Worm (Caenorhabditis elegans) whole organism, late embryonic: ENCODE results near the gene F47C12.6.

Source experiments
- C08G9.2 ChIP-seq: sonication (generic microtip); optimal IDR thresholded peaks from 2 replicates; lab custom pipeline; 2016; ENCODE audit warnings: mild to moderate bottlenecking, missing genetic modification characterization, moderate library complexity, missing compliant biosample characterization
- K09A11.1 ChIP-seq: sonication (generic microtip); optimal IDR thresholded peaks from 2 replicates; lab custom pipeline; 2017; ENCODE audit warnings: antibody characterized with exemption, mild to moderate bottlenecking, missing genetic modification characterization, missing compliant biosample characterization; ENCODE audit not compliant: insufficient read depth
- T23F11.4 ChIP-seq: fragments of 200-800 bp; sonication (Bioruptor generic); optimal IDR thresholded peaks from 2 replicates; lab custom pipeline; 2018; ENCODE audit warnings: mild to moderate bottlenecking, missing genetic modification characterization, missing compliant biosample characterization
- ahr-1 ChIP-seq: sonication (generic microtip); optimal IDR thresholded peaks from 2 replicates; lab custom pipeline; 2016; ENCODE audit warnings: missing genetic modification characterization, missing compliant biosample characterization
- ceh-14 ChIP-seq: sonication (generic microtip); optimal IDR thresholded peaks from 2 replicates; lab custom pipeline; 2016; ENCODE audit warnings: missing genotype, missing genetic modification characterization, missing compliant biosample characterization
- ceh-18 ChIP-seq: sonication (generic microtip); optimal IDR thresholded peaks from 2 replicates; lab custom pipeline; 2016; ENCODE audit warnings: missing genetic modification characterization, missing compliant biosample characterization
- ceh-2 ChIP-seq: sonication (generic microtip); optimal IDR thresholded peaks from 2 replicates; lab custom pipeline; 2016; ENCODE audit warnings: missing genotype, missing genetic modification characterization, missing compliant biosample characterization
- ceh-22 ChIP-seq: sonication (generic microtip); optimal IDR thresholded peaks from 2 replicates; lab custom pipeline; 2017; ENCODE audit warnings: missing biosample characterization, missing genetic modification characterization
- ceh-24 ChIP-seq: sonication (generic microtip); optimal IDR thresholded peaks from 2 replicates; lab custom pipeline; 2016; ENCODE audit warnings: mild to moderate bottlenecking, missing genetic modification characterization, missing compliant biosample characterization
- ceh-30 ChIP-seq: fragments of 150-350 bp; optimal IDR thresholded peaks from 2 replicates; lab custom pipeline; 2014; ENCODE audit warnings: missing biosample characterization, missing genetic modification characterization
- ceh-31 ChIP-seq: sonication (generic microtip); optimal IDR thresholded peaks from 2 replicates; lab custom pipeline; 2016; ENCODE audit warnings: missing genetic modification characterization, missing compliant biosample characterization
- ceh-34 ChIP-seq: sonication (generic microtip); optimal IDR thresholded peaks from 2 replicates; lab custom pipeline; 2016; ENCODE audit warnings: mild to moderate bottlenecking, missing genetic modification characterization, missing compliant biosample characterization
- ceh-45 ChIP-seq: fragments of 200-800 bp; sonication (Bioruptor generic); IDR thresholded peaks from 2 replicates; pipeline ENCODE4 v1.3.6; 2022; ENCODE audit warnings: missing genetic modification reagents, missing genetic modification characterization, missing compliant biosample characterization
- ceh-6 ChIP-seq: fragments of 200-800 bp; sonication (Bioruptor generic); optimal IDR thresholded peaks from 2 replicates; lab custom pipeline; 2018; ENCODE audit warnings: mild to moderate bottlenecking, missing genetic modification characterization, missing compliant biosample characterization
- che-1 ChIP-seq: sonication (generic microtip); optimal IDR thresholded peaks from 2 replicates; lab custom pipeline; 2016; ENCODE audit warnings: mild to moderate bottlenecking, missing genetic modification characterization, missing compliant biosample characterization
- dmd-4 ChIP-seq: sonication (generic microtip); optimal IDR thresholded peaks from 2 replicates; lab custom pipeline; 2016; ENCODE audit warnings: borderline replicate concordance, missing genetic modification characterization, missing compliant biosample characterization
- elt-2 ChIP-seq: sonication (generic microtip); optimal IDR thresholded peaks from 2 replicates; lab custom pipeline; 2016; ENCODE audit warnings: missing genetic modification reagents, missing genetic modification characterization, missing compliant biosample characterization
- elt-4 ChIP-seq: sonication (generic microtip); optimal IDR thresholded peaks from 2 replicates; lab custom pipeline; 2016; ENCODE audit warnings: missing genetic modification characterization, missing compliant biosample characterization
- ets-4 ChIP-seq: sonication (generic microtip); optimal IDR thresholded peaks from 2 replicates; lab custom pipeline; 2016; ENCODE audit warnings: missing genetic modification characterization, missing compliant biosample characterization
- fax-1 ChIP-seq: sonication (generic microtip); optimal IDR thresholded peaks from 2 replicates; lab custom pipeline; 2016; ENCODE audit warnings: missing genotype, missing genetic modification characterization, missing compliant biosample characterization
- fkh-10 ChIP-seq: fragments of 150-350 bp; optimal IDR thresholded peaks from 2 replicates; lab custom pipeline; 2014; ENCODE audit warnings: missing biosample characterization, missing genetic modification reagents, missing genetic modification characterization
- fkh-6 ChIP-seq: sonication (generic microtip); optimal IDR thresholded peaks from 2 replicates; lab custom pipeline; 2016; ENCODE audit warnings: missing genetic modification characterization, missing compliant biosample characterization
- hlh-30 ChIP-seq: sonication (generic microtip); optimal IDR thresholded peaks from 2 replicates; lab custom pipeline; 2017; ENCODE audit warnings: antibody characterized with exemption, missing genetic modification characterization, missing compliant biosample characterization; ENCODE audit not compliant: insufficient read depth
- hlh-8 ChIP-seq: sonication (generic microtip); optimal IDR thresholded peaks from 2 replicates; lab custom pipeline; 2016; ENCODE audit warnings: missing genotype, missing genetic modification characterization, missing compliant biosample characterization
- lim-6 ChIP-seq: sonication (generic microtip); optimal IDR thresholded peaks from 2 replicates; lab custom pipeline; 2016; ENCODE audit warnings: missing genetic modification characterization, missing compliant biosample characterization
- lin-11 ChIP-seq: fragments of 200-800 bp; sonication (Bioruptor generic); optimal IDR thresholded peaks from 2 replicates; lab custom pipeline; 2018; ENCODE audit warnings: mild to moderate bottlenecking, missing genetic modification characterization, missing compliant biosample characterization
- madf-2 ChIP-seq: sonication (generic microtip); optimal IDR thresholded peaks from 2 replicates; lab custom pipeline; 2017; ENCODE audit warnings: missing genetic modification characterization, missing compliant biosample characterization
- mec-3 ChIP-seq: sonication (generic microtip); optimal IDR thresholded peaks from 2 replicates; lab custom pipeline; 2016; ENCODE audit warnings: borderline replicate concordance, missing genetic modification characterization, missing compliant biosample characterization
- nhr-232 ChIP-seq: sonication (generic microtip); optimal IDR thresholded peaks from 2 replicates; lab custom pipeline; 2016; ENCODE audit warnings: missing genetic modification characterization, missing compliant biosample characterization
- npax-4 ChIP-seq: sonication (generic microtip); optimal IDR thresholded peaks from 2 replicates; lab custom pipeline; 2016; ENCODE audit warnings: missing genetic modification characterization, missing compliant biosample characterization
- odd-2 ChIP-seq: sonication (generic microtip); optimal IDR thresholded peaks from 2 replicates; lab custom pipeline; 2017; ENCODE audit warnings: antibody characterized with exemption, mild to moderate bottlenecking, missing genetic modification characterization, missing compliant biosample characterization
- pag-3 ChIP-seq: sonication (generic microtip); optimal IDR thresholded peaks from 2 replicates; lab custom pipeline; 2016; ENCODE audit warnings: missing compliant biosample characterization, missing genetic modification characterization, borderline replicate concordance
- pat-9 ChIP-seq: fragments of 200-800 bp; sonication (Bioruptor generic); optimal IDR thresholded peaks from 2 replicates; lab custom pipeline; 2018; ENCODE audit warnings: mild to moderate bottlenecking, missing genetic modification characterization, moderate library complexity, missing compliant biosample characterization
- pha-2 ChIP-seq: sonication (generic microtip); optimal IDR thresholded peaks from 2 replicates; lab custom pipeline; 2017; ENCODE audit warnings: mild to moderate bottlenecking, missing genetic modification characterization, missing compliant biosample characterization
- ref-2 ChIP-seq: sonication (generic microtip); optimal IDR thresholded peaks from 2 replicates; lab custom pipeline; 2016; ENCODE audit warnings: missing genetic modification characterization, missing compliant biosample characterization
- rnt-1 ChIP-seq: sonication (generic microtip); optimal IDR thresholded peaks from 2 replicates; lab custom pipeline; 2016; ENCODE audit warnings: missing genetic modification characterization, missing compliant biosample characterization
- sdc-2 ChIP-seq: sonication (generic microtip); optimal IDR thresholded peaks from 2 replicates; lab custom pipeline; 2016; ENCODE audit warnings: missing genotype, missing genetic modification characterization, missing compliant biosample characterization
- tbx-2 ChIP-seq: sonication (generic microtip); optimal IDR thresholded peaks from 2 replicates; lab custom pipeline; 2016; ENCODE audit warnings: missing genetic modification characterization, missing compliant biosample characterization
- tbx-7 ChIP-seq: sonication (generic microtip); optimal IDR thresholded peaks from 2 replicates; lab custom pipeline; 2016; ENCODE audit warnings: missing genotype, missing genetic modification characterization, missing compliant biosample characterization
- unc-42 ChIP-seq: sonication (generic microtip); optimal IDR thresholded peaks from 2 replicates; lab custom pipeline; 2016; ENCODE audit warnings: missing genotype, missing genetic modification characterization, missing compliant biosample characterization
- unc-55 ChIP-seq: sonication (generic microtip); optimal IDR thresholded peaks from 2 replicates; lab custom pipeline; 2017; ENCODE audit warnings: missing biosample characterization, missing genetic modification reagents, missing genetic modification characterization
- zip-5 ChIP-seq: sonication (generic microtip); optimal IDR thresholded peaks from 2 replicates; lab custom pipeline; 2016; ENCODE audit warnings: missing genetic modification characterization, missing compliant biosample characterization

F47C12.6 gene

ce11 chrIV:3993292-3993691, at the start of gene F47C12.6:
F47C12.6 (minus strand) TSS chrIV:3993392.
- TF ChIP-seq ceh-24 (tag; lab: Kevin White, UChicago) (no peak), ceh-22 (tag; lab: Kevin White, UChicago) (no peak), ceh-30 (no peak), unc-55 (GFP tag; lab: Kevin White, UChicago) (no peak), elt-2 (no peak), pha-2 (no peak), che-1 (tag; lab: Kevin White, UChicago) (no peak)

ce11 chrIV:4042274-4042673, 49.1 kb upstream of the F47C12.6 start, which contains the start of gene cdc-73:
cdc-73 (plus strand) TSS chrIV:4042575.
- peak; percentile 46 for TF ChIP-seq zip-5 (tag; lab: Kevin White, UChicago)
- peak; percentile 86 for TF ChIP-seq C08G9.2 (tag; lab: Kevin White, UChicago)
- no peak for TF ChIP-seq ceh-6 (GFP tag; lab: Kevin White, UChicago)
- peak; percentile 9 for TF ChIP-seq pag-3 (tag; lab: Kevin White, UChicago)
- TF ChIP-seq ceh-45 (GFP tag; lab: Robert Waterston, UW), result no peak
- TF ChIP-seq K09A11.1 (tag; lab: Kevin White, UChicago), result no peak
- TF ChIP-seq mec-3, result no peak
- TF ChIP-seq hlh-30 (tag; lab: Kevin White, UChicago), result no peak
- TF ChIP-seq ceh-14, result peak; percentile 55
- TF ChIP-seq ceh-34 (tag; lab: Kevin White, UChicago), result peak; percentile 5
- peak; percentile 74 for TF ChIP-seq ceh-2
- peak; percentile 3 for TF ChIP-seq unc-42 (tag; lab: Kevin White, UChicago)
- peak; percentile 25 for TF ChIP-seq fax-1 (tag; lab: Kevin White, UChicago)
- peak; percentile 50 for TF ChIP-seq ahr-1
- TF ChIP-seq ets-4, result peak; percentile 80
- no peak for TF ChIP-seq fkh-10 (GFP tag; lab: Kevin White, UChicago)
- TF ChIP-seq tbx-7, result peak; percentile 72
- TF ChIP-seq lim-6 (tag; lab: Kevin White, UChicago), result peak; percentile 2
- TF ChIP-seq dmd-4, result no peak
- TF ChIP-seq odd-2 (tag; lab: Kevin White, UChicago), result no peak
- TF ChIP-seq npax-4 (tag; lab: Kevin White, UChicago), result no peak
- peak; percentile 8 for TF ChIP-seq fkh-6 (tag; lab: Kevin White, UChicago)
- no peak for TF ChIP-seq lin-11 (tag; lab: Kevin White, UChicago)
- peak; percentile 72 for TF ChIP-seq tbx-2
- TF ChIP-seq ceh-30, result no peak
- TF ChIP-seq ceh-31, result peak; percentile 87
- TF ChIP-seq elt-2, result peak; percentile 36
- peak; percentile 43 for TF ChIP-seq rnt-1
- no peak for TF ChIP-seq madf-2
- TF ChIP-seq ref-2 (tag; lab: Kevin White, UChicago), result peak; percentile 33
- TF ChIP-seq sdc-2, result no peak
- peak; percentile 66 for TF ChIP-seq hlh-8 (tag; lab: Kevin White, UChicago)
- no peak for TF ChIP-seq ceh-24 (tag; lab: Kevin White, UChicago)
- TF ChIP-seq, all 69 proteins: peak for 19

- no peak for TF ChIP-seq ceh-18 (tag; lab: Kevin White, UChicago)
- no peak for TF ChIP-seq npax-4 (tag; lab: Kevin White, UChicago)
- TF ChIP-seq pat-9, result no peak
- TF ChIP-seq hlh-30 (tag; lab: Kevin White, UChicago), result no peak
- TF ChIP-seq ceh-2, result no peak
- TF ChIP-seq nhr-232, result no peak
- TF ChIP-seq T23F11.4 (GFP tag; lab: Kevin White, UChicago), result no peak
- no peak for TF ChIP-seq ceh-24 (tag; lab: Kevin White, UChicago)
- TF ChIP-seq elt-4 (tag; lab: Kevin White, UChicago), result no peak
- no peak for TF ChIP-seq lim-6 (tag; lab: Kevin White, UChicago)
- TF ChIP-seq, all 69 proteins: peak for 0
Measured at ce11 chrIV:4041006-4041405, 47.8 kb upstream of the F47C12.6 start.
